Worm (Caenorhabditis elegans) whole organism, L1 larva: ENCODE measurements around the gene mig-38.

Experiments used
- C04F5.9 ChIP-seq: sonication (generic microtip); optimal IDR thresholded peaks from 2 replicates; lab custom pipeline; 2016; ENCODE audit warnings: missing genetic modification characterization, missing compliant biosample characterization
- C34B4.2 ChIP-seq: sonication (generic microtip); optimal IDR thresholded peaks from 2 replicates; lab custom pipeline; 2017; ENCODE audit warnings: mild to moderate bottlenecking, missing genetic modification characterization, missing compliant biosample characterization
- Y116A8C.19 ChIP-seq: sonication (generic microtip); optimal IDR thresholded peaks from 2 replicates; lab custom pipeline; 2016; ENCODE audit warnings: missing compliant biosample characterization, missing genetic modification characterization, borderline replicate concordance
- alr-1 ChIP-seq: fragments of 200-800 bp; sonication (Bioruptor generic); optimal IDR thresholded peaks from 2 replicates; lab custom pipeline; 2018; ENCODE audit warnings: borderline replicate concordance, mild to moderate bottlenecking, missing genetic modification characterization, missing compliant biosample characterization
- aly-2 ChIP-seq: fragments of 150-350 bp; optimal IDR thresholded peaks from 2 replicates; lab custom pipeline; 2014; ENCODE audit warnings: missing biosample characterization, missing genetic modification characterization
- blmp-1 ChIP-seq: fragments of 150-350 bp; optimal IDR thresholded peaks from 2 replicates; lab custom pipeline; 2014; ENCODE audit warnings: missing biosample characterization, missing genetic modification characterization
- ceh-8 ChIP-seq: fragments of 200-800 bp; sonication (Bioruptor generic); optimal IDR thresholded peaks from 2 replicates; lab custom pipeline; 2018; ENCODE audit warnings: mild to moderate bottlenecking, missing genetic modification characterization, moderate library complexity, missing compliant biosample characterization
- ceh-82 ChIP-seq, 3 experiments: fragments of 150-350 bp in 1 of 3; sonication (generic microtip) in 2 of 3; optimal IDR thresholded peaks; 2 replicates each; lab custom pipeline; 2014 to 2017; ENCODE audit warnings: missing biosample characterization in 3 of 3, missing genetic modification characterization in 3 of 3
- ceh-88 ChIP-seq: fragments of 200-800 bp; sonication (Bioruptor generic); IDR thresholded peaks from 2 replicates; pipeline ENCODE4 v1.3.6; 2022; ENCODE audit warnings: missing genetic modification characterization, missing compliant biosample characterization
- ces-1 ChIP-seq: fragments of 150-350 bp; optimal IDR thresholded peaks from 2 replicates; lab custom pipeline; 2014; ENCODE audit warnings: missing biosample characterization, missing genetic modification reagents, missing genetic modification characterization
- dpl-1 ChIP-seq, 3 experiments: fragments of 150-350 bp in 2 of 3; sonication (generic microtip) in 1 of 3; optimal IDR thresholded peaks; 2 replicates each; lab custom pipeline; 2014 to 2017; ENCODE audit warnings: missing biosample characterization in 3 of 3, missing genetic modification characterization in 3 of 3, missing genetic modification reagents in 3 of 3
- dsc-1 ChIP-seq: sonication (generic microtip); optimal IDR thresholded peaks from 2 replicates; lab custom pipeline; 2016; ENCODE audit warnings: mild to moderate bottlenecking, missing genetic modification characterization, missing compliant biosample characterization
- efl-1 ChIP-seq, 4 experiments: fragments of 150-350 bp; optimal IDR thresholded peaks in 3 of 4; peaks in 1 of 4; 1 replicate in 1 of 4; 2 replicates in 3 of 4; lab custom pipeline; 2014; ENCODE audit warnings: missing biosample characterization in 2 of 4, missing genetic modification characterization in 2 of 4, missing genetic modification reagents in 2 of 4
- egl-13 ChIP-seq: sonication (generic microtip); optimal IDR thresholded peaks from 2 replicates; lab custom pipeline; 2016; ENCODE audit warnings: missing genotype, missing genetic modification reagents, missing genetic modification characterization, missing compliant biosample characterization
- elt-3 ChIP-seq, 6 experiments: fragments of 150-350 bp in 1 of 6; sonication (generic microtip); optimal IDR thresholded peaks; 2 replicates each; lab custom pipeline; 2017 to 2018; ENCODE audit warnings: missing biosample characterization in 6 of 6, missing genetic modification characterization in 6 of 6, inconsistent platforms in 1 of 6
- fkh-8 ChIP-seq: sonication (generic microtip); optimal IDR thresholded peaks from 2 replicates; lab custom pipeline; 2016; ENCODE audit warnings: mild to moderate bottlenecking, missing genetic modification characterization, missing compliant biosample characterization
- grh-1 ChIP-seq: fragments of 200-800 bp; sonication (Bioruptor generic); IDR thresholded peaks from 2 replicates; pipeline ENCODE4 v1.3.6; 2022; ENCODE audit warnings: missing genetic modification reagents, missing genetic modification characterization, missing compliant biosample characterization
- isw-1 ChIP-seq: fragments of 200-800 bp; sonication (Bioruptor generic); IDR thresholded peaks from 2 replicates; pipeline ENCODE4 v1.3.6; 2022; ENCODE audit warnings: missing genetic modification characterization, missing compliant biosample characterization
- jun-1 ChIP-seq: fragments of 150-350 bp; optimal IDR thresholded peaks from 2 replicates; lab custom pipeline; 2014; ENCODE audit warnings: missing biosample characterization, missing genetic modification reagents, missing genetic modification characterization
- lin-35 ChIP-seq, 2 experiments: fragments of 150-350 bp; optimal IDR thresholded peaks; 2 replicates each; lab custom pipeline; 2014; ENCODE audit warnings: missing biosample characterization in 2 of 2, missing genetic modification characterization in 2 of 2, missing genetic modification reagents in 2 of 2
- lir-3 ChIP-seq: sonication (generic microtip); optimal IDR thresholded peaks from 2 replicates; lab custom pipeline; 2016; ENCODE audit warnings: mild to moderate bottlenecking, missing genetic modification characterization, moderate library complexity, missing compliant biosample characterization; ENCODE audit not compliant: poor library complexity
- lsy-2 ChIP-seq, 2 experiments: fragments of 150-350 bp; optimal IDR thresholded peaks; 2 replicates each; lab custom pipeline; 2014; ENCODE audit warnings: missing biosample characterization in 2 of 2, missing genetic modification characterization in 2 of 2
- mdl-1 ChIP-seq, 2 experiments: fragments of 150-350 bp; optimal IDR thresholded peaks; 2 replicates each; lab custom pipeline; 2014 to 2017; ENCODE audit warnings: missing biosample characterization in 2 of 2, missing genetic modification characterization in 2 of 2, inconsistent platforms in 1 of 2
- mep-1 ChIP-seq: fragments of 150-350 bp; optimal IDR thresholded peaks from 2 replicates; lab custom pipeline; 2014; ENCODE audit warnings: missing biosample characterization, missing genetic modification characterization
- nhr-20 ChIP-seq: sonication (generic microtip); optimal IDR thresholded peaks from 2 replicates; lab custom pipeline; 2016; ENCODE audit warnings: mild to moderate bottlenecking, missing genetic modification characterization, missing compliant biosample characterization
- nhr-71 ChIP-seq: sonication (generic microtip); optimal IDR thresholded peaks from 2 replicates; lab custom pipeline; 2016; ENCODE audit warnings: mild to moderate bottlenecking, missing genetic modification characterization, moderate library complexity, missing compliant biosample characterization
- nhr-77 ChIP-seq: fragments of 150-350 bp; optimal IDR thresholded peaks from 2 replicates; lab custom pipeline; 2014; ENCODE audit warnings: missing biosample characterization, missing genetic modification characterization
- nhr-85 ChIP-seq: sonication (generic microtip); peaks from one replicate; lab custom pipeline; 2016; ENCODE audit warnings: missing genetic modification characterization, inconsistent platforms, missing compliant biosample characterization
- nhr-90 ChIP-seq: sonication (generic microtip); optimal IDR thresholded peaks from 2 replicates; lab custom pipeline; 2016; ENCODE audit warnings: mild to moderate bottlenecking, missing genetic modification characterization, missing compliant biosample characterization; ENCODE audit not compliant: poor library complexity
- pax-3 ChIP-seq: fragments of 200-800 bp; sonication (Bioruptor generic); optimal IDR thresholded peaks from 2 replicates; lab custom pipeline; 2018; ENCODE audit warnings: mild to moderate bottlenecking, missing genetic modification characterization, moderate library complexity, missing compliant biosample characterization
- pqm-1 ChIP-seq: sonication (generic microtip); optimal IDR thresholded peaks from 3 replicates; lab custom pipeline; 2017; ENCODE audit warnings: missing biosample characterization, missing genetic modification characterization
- rnt-1 ChIP-seq: sonication (generic microtip); optimal IDR thresholded peaks from 2 replicates; lab custom pipeline; 2016; ENCODE audit warnings: mild to moderate bottlenecking, missing genetic modification characterization, moderate library complexity, missing compliant biosample characterization
- snu-23 ChIP-seq: sonication (generic microtip); optimal IDR thresholded peaks from 2 replicates; lab custom pipeline; 2016; ENCODE audit warnings: missing genetic modification characterization, missing compliant biosample characterization
- tlp-1 ChIP-seq: fragments of 150-350 bp; optimal IDR thresholded peaks from 2 replicates; lab custom pipeline; 2014; ENCODE audit warnings: missing biosample characterization, missing genetic modification characterization
- unc-30 ChIP-seq: sonication (generic microtip); optimal IDR thresholded peaks from 2 replicates; lab custom pipeline; 2017; ENCODE audit warnings: missing biosample characterization, missing genetic modification characterization
- unc-86 ChIP-seq: sonication (generic microtip); optimal IDR thresholded peaks from 2 replicates; lab custom pipeline; 2016; ENCODE audit warnings: missing genetic modification characterization, missing compliant biosample characterization
- vab-15 ChIP-seq: sonication (generic microtip); optimal IDR thresholded peaks from 2 replicates; lab custom pipeline; 2017; ENCODE audit warnings: missing genotype, mild to moderate bottlenecking, missing genetic modification characterization, missing compliant biosample characterization
- xbp-1 ChIP-seq: sonication (generic microtip); optimal IDR thresholded peaks from 2 replicates; lab custom pipeline; 2016; ENCODE audit warnings: missing genetic modification characterization, missing compliant biosample characterization
- zag-1 ChIP-seq: fragments of 150-350 bp; optimal IDR thresholded peaks from 2 replicates; lab custom pipeline; 2014; ENCODE audit warnings: missing biosample characterization, missing genetic modification characterization
- ztf-11 ChIP-seq, 2 experiments: sonication (generic microtip); optimal IDR thresholded peaks; 2 replicates each; lab custom pipeline; 2016 to 2017; ENCODE audit warnings: missing genetic modification characterization in 2 of 2, missing biosample characterization in 1 of 2, missing compliant biosample characterization in 1 of 2

The mig-38 gene

ce11 chrIV:11549694-11550093 is 44.4 kb upstream of the mig-38 start (continued):
- peak; percentile 18 for TF ChIP-seq egl-13

ce11 chrIV:11551813-11552212 is 42.2 kb upstream of the mig-38 start, which contains the start of gene col-128:
Gene col-128, minus strand, starts transcription at chrIV:11551960.
- TF ChIP-seq blmp-1 (tag; lab: Kevin White, UChicago) (peak; percentile 95), unc-86 (tag; lab: Kevin White, UChicago) (no peak), ztf-11 (tag; optimal IDR thresholded peaks at IDR 0.05; lab: Kevin White, UChicago) (no peak)

DNA sequence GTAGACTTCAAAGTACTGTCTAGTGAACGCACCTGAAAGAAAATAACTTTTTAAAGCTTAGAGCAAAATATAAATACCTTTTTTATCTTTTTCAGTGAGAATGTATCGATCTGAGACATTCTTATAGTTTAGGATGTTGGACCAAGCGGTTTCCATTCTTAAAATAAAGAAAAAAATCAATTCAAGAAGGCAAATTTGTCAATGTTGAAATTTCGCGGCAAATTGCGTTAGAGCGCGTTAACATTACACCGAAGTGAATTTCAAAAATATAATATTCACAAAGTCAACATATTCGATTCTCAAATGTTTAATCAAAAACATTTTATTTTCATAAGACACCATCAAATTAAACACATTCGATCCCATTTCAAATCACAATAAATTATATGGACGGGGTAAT is 32.4 kb upstream of the mig-38 start, which contains the start of gene F12F6.7:
F12F6.7 (minus strand) TSS at position 157 of the 400 bp plus-strand sequence.
- TF ChIP-seq mdl-1 (tag; optimal IDR thresholded peaks at IDR 0.05; lab: Kevin White, UChicago) (no peak), nhr-85 (tag; lab: Kevin White, UChicago) (peak; percentile 20), lin-35 (GFP tag; optimal IDR thresholded peaks at IDR 0.05; lab: Kevin White, UChicago) (peak in 1 of 2 experiments; percentile 63), aly-2 (tag; lab: Kevin White, UChicago) (peak; percentile 83), xbp-1 (no peak), efl-1 (optimal IDR thresholded peaks at IDR 0.05; lab: Kevin White, UChicago) (peak; percentile 40 to 67), efl-1 (GFP tag; optimal IDR thresholded peaks at IDR 0.05 in 1 of 2; lab: Kevin White, UChicago) (peak; percentile 55 to 91), dpl-1 (GFP tag; optimal IDR thresholded peaks at IDR 0.05; lab: Kevin White, UChicago) (peak in 2 of 3 experiments; percentile 53 to 74), pqm-1 (tag; lab: Kevin White, UChicago) (no peak)

- no peak for TF ChIP-seq alr-1 (tag; lab: Kevin White, UChicago)
- no peak for TF ChIP-seq nhr-77 (tag; lab: Kevin White, UChicago)
- no peak for TF ChIP-seq mep-1 (tag; lab: Kevin White, UChicago)
- TF ChIP-seq snu-23: no peak
- TF ChIP-seq lir-3 (tag; lab: Kevin White, UChicago): no peak
- TF ChIP-seq lsy-2 (tag; optimal IDR thresholded peaks at IDR 0.05; lab: Kevin White, UChicago): no peak
- no peak for TF ChIP-seq zag-1 (tag; lab: Kevin White, UChicago)
- no peak for TF ChIP-seq unc-86 (tag; lab: Kevin White, UChicago)
- TF ChIP-seq, all 84 proteins: peak for 0
These were observed 31.0 kb upstream of the mig-38 start for ce11 chrIV:11563090-11563489.

- TF ChIP-seq unc-86 (tag; lab: Kevin White, UChicago) (no peak), C04F5.9 (tag; lab: Kevin White, UChicago) (no peak), ceh-82 (tag; optimal IDR thresholded peaks at IDR 0.05; lab: Kevin White, UChicago) (no peak), grh-1 (GFP tag; lab: Robert Waterston, UW) (no peak), unc-30 (no peak), isw-1 (no peak), efl-1 (optimal IDR thresholded peaks at IDR 0.05; lab: Kevin White, UChicago) (no peak), efl-1 (GFP tag; optimal IDR thresholded peaks at IDR 0.05 in 1 of 2; lab: Kevin White, UChicago) (peak in 1 of 2 experiments; percentile 78), alr-1 (tag; lab: Kevin White, UChicago) (peak; percentile 19), rnt-1 (no peak), zag-1 (tag; lab: Kevin White, UChicago) (no peak), ceh-88 (no peak), nhr-90 (tag; lab: Kevin White, UChicago) (no peak), C34B4.2 (tag; lab: Kevin White, UChicago) (no peak), ceh-8 (GFP tag; lab: Kevin White, UChicago) (peak; percentile 41)
These were observed 29.0 kb upstream of the mig-38 start for ce11 chrIV:11565022-11565421.

- peak in 1 of 2 experiments; percentile 83 for TF ChIP-seq mdl-1 (tag; optimal IDR thresholded peaks at IDR 0.05; lab: Kevin White, UChicago)
- no peak for TF ChIP-seq tlp-1
- TF ChIP-seq alr-1 (tag; lab: Kevin White, UChicago): no peak
- peak; percentile 97 for TF ChIP-seq snu-23
- no peak for TF ChIP-seq vab-15
- TF ChIP-seq isw-1: peak; percentile 91
- peak; percentile 26 for TF ChIP-seq nhr-77 (tag; lab: Kevin White, UChicago)
- peak; percentile 66 for TF ChIP-seq pax-3 (tag; lab: Kevin White, UChicago)
- peak; percentile 92 to 97 for TF ChIP-seq lin-35 (GFP tag; optimal IDR thresholded peaks at IDR 0.05; lab: Kevin White, UChicago)
- peak; percentile 28 for TF ChIP-seq blmp-1 (tag; lab: Kevin White, UChicago)
- peak; percentile 93 for TF ChIP-seq nhr-20
- TF ChIP-seq Y116A8C.19 (tag; lab: Kevin White, UChicago): no peak
- peak; percentile 99 for TF ChIP-seq lsy-2 (tag; optimal IDR thresholded peaks at IDR 0.05; lab: Kevin White, UChicago)
- TF ChIP-seq jun-1 (tag; lab: Kevin White, UChicago): peak; percentile 85
- peak; percentile 72 for TF ChIP-seq fkh-8 (tag; lab: Kevin White, UChicago)
- peak in 2 of 6 experiments; percentile 62 to 97 for TF ChIP-seq elt-3 (tag; optimal IDR thresholded peaks at IDR 0.05; lab: Kevin White, UChicago)
- peak; percentile 96 for TF ChIP-seq nhr-71 (tag; lab: Kevin White, UChicago)
- TF ChIP-seq ces-1 (GFP tag; lab: Kevin White, UChicago): no peak
- TF ChIP-seq dsc-1 (tag; lab: Kevin White, UChicago): peak; percentile 94
These were observed 27.9 kb upstream of the mig-38 start, which contains the start of gene sec-24.1 for ce11 chrIV:11566146-11566545. Gene sec-24.1, minus strand, starts transcription at chrIV:11566194.
